Worm (Caenorhabditis elegans) whole organism, young adult: ENCODE measurements around the gene C14B1.12.

ENCODE experiments used
- B0019.2 ChIP-seq: fragments of 200-800 bp; sonication (Bioruptor generic); conservative IDR thresholded peaks from 2 replicates; pipeline ENCODE4 v1.3.6; 2022; ENCODE audit warnings: missing genetic modification reagents, missing genetic modification characterization, missing compliant biosample characterization
- B0035.1 ChIP-seq: sonication (generic microtip); optimal IDR thresholded peaks from 2 replicates; lab custom pipeline; 2016; ENCODE audit warnings: missing genetic modification characterization, mild to moderate bottlenecking, missing compliant biosample characterization, missing genotype, missing genetic modification reagents
- C06A6.2 ChIP-seq: fragments of 200-800 bp; sonication (Bioruptor generic); conservative IDR thresholded peaks from 2 replicates; pipeline ENCODE4 v1.3.6; 2022; ENCODE audit warnings: missing genetic modification characterization, missing compliant biosample characterization
- D2030.7 ChIP-seq: fragments of 200-800 bp; sonication (Bioruptor generic); IDR thresholded peaks from 2 replicates; pipeline ENCODE4 v1.3.6; 2022; ENCODE audit warnings: missing genetic modification reagents, missing genetic modification characterization, missing compliant biosample characterization
- F33H1.4 ChIP-seq: fragments of 200-800 bp; sonication (Bioruptor generic); IDR thresholded peaks from 2 replicates; pipeline ENCODE4 v1.3.6; 2022; ENCODE audit warnings: missing genetic modification reagents, missing genetic modification characterization, missing compliant biosample characterization
- F37B4.10 ChIP-seq: fragments of 200-800 bp; sonication (Bioruptor generic); IDR thresholded peaks from 2 replicates; pipeline ENCODE4 v1.3.6; 2022; ENCODE audit warnings: missing genetic modification characterization, missing compliant biosample characterization
- F39B2.1 ChIP-seq: fragments of 200-800 bp; sonication (Bioruptor generic); IDR thresholded peaks from 2 replicates; pipeline ENCODE4 v1.3.6; 2022; ENCODE audit warnings: missing genetic modification reagents, missing genetic modification characterization, missing compliant biosample characterization
- F52B5.7 ChIP-seq: sonication (generic microtip); optimal IDR thresholded peaks from 2 replicates; lab custom pipeline; 2016; ENCODE audit warnings: mild to moderate bottlenecking, missing genetic modification characterization, missing compliant biosample characterization
- F55B11.4 ChIP-seq: sonication (generic microtip); optimal IDR thresholded peaks from 2 replicates; lab custom pipeline; 2016; ENCODE audit warnings: missing compliant biosample characterization, missing genetic modification characterization, borderline replicate concordance; ENCODE audit not compliant: insufficient read depth
- K11D2.4 ChIP-seq: fragments of 200-800 bp; sonication (Bioruptor generic); IDR thresholded peaks from 2 replicates; pipeline ENCODE4 v1.3.6; 2022; ENCODE audit warnings: missing genetic modification reagents, missing genetic modification characterization, missing compliant biosample characterization
- K12H6.12 ChIP-seq: fragments of 200-800 bp; sonication (Bioruptor generic); optimal IDR thresholded peaks from 2 replicates; lab custom pipeline; 2018; ENCODE audit warnings: mild to moderate bottlenecking, missing genetic modification characterization, missing compliant biosample characterization
- Y53F4B.3 ChIP-seq: fragments of 200-800 bp; sonication (Bioruptor generic); IDR thresholded peaks from 2 replicates; pipeline ENCODE4 v1.3.6; 2022; ENCODE audit warnings: missing genetic modification reagents, missing genetic modification characterization, missing compliant biosample characterization
- Y79H2A.3 ChIP-seq: fragments of 200-800 bp; sonication (Bioruptor generic); conservative IDR thresholded peaks from 2 replicates; pipeline ENCODE4 v1.3.6; 2022; ENCODE audit warnings: missing genetic modification reagents, missing genetic modification characterization, missing compliant biosample characterization
- ama-1 ChIP-seq, 3 experiments: fragments of 150-350 bp in 1 of 3; sonication (generic microtip) in 2 of 3; optimal IDR thresholded peaks; 2 replicates each; lab custom pipeline; 2014 to 2018; ENCODE audit warnings: missing biosample characterization in 2 of 3, missing genetic modification characterization in 2 of 3, missing genetic modification reagents in 2 of 3
- attf-3 ChIP-seq: fragments of 200-800 bp; sonication (Bioruptor generic); conservative IDR thresholded peaks from 2 replicates; pipeline ENCODE4 v1.3.6; 2022; ENCODE audit warnings: missing genetic modification reagents, missing genetic modification characterization, missing compliant biosample characterization
- attf-5 ChIP-seq: fragments of 200-800 bp; sonication (Bioruptor generic); optimal IDR thresholded peaks from 2 replicates; lab custom pipeline; 2018; ENCODE audit warnings: mild to moderate bottlenecking, missing genetic modification characterization, missing compliant biosample characterization
- bed-2 ChIP-seq: fragments of 200-800 bp; sonication (Bioruptor generic); IDR thresholded peaks from 2 replicates; pipeline ENCODE4 v1.3.6; 2022; ENCODE audit warnings: missing genetic modification reagents, missing genetic modification characterization, missing compliant biosample characterization
- ccch-3 ChIP-seq: fragments of 200-800 bp; sonication (Bioruptor generic); optimal IDR thresholded peaks from 2 replicates; lab custom pipeline; 2018; ENCODE audit warnings: mild to moderate bottlenecking, missing genetic modification characterization, missing compliant biosample characterization
- cebp-1 ChIP-seq, 2 experiments: fragments of 200-800 bp in 1 of 2; sonication (Bioruptor generic) in 1 of 2; sonication (generic microtip) in 1 of 2; IDR thresholded peaks in 1 of 2; optimal IDR thresholded peaks in 1 of 2; 2 replicates each; pipeline versions ENCODE4 v1.3.6 to Lab custom; 2017 to 2022; ENCODE audit warnings: missing compliant biosample characterization in 2 of 2, missing genetic modification characterization in 2 of 2, mild to moderate bottlenecking in 1 of 2, missing genetic modification reagents in 1 of 2, moderate library complexity in 1 of 2
- ceh-27 ChIP-seq: fragments of 200-800 bp; sonication (Bioruptor generic); optimal IDR thresholded peaks from 2 replicates; lab custom pipeline; 2018; ENCODE audit warnings: mild to moderate bottlenecking, missing genetic modification characterization, moderate library complexity, missing compliant biosample characterization
- ceh-40 ChIP-seq: fragments of 200-800 bp; sonication (Bioruptor generic); IDR thresholded peaks from 2 replicates; pipeline ENCODE4 v1.3.6; 2022; ENCODE audit warnings: missing genetic modification characterization, missing compliant biosample characterization
- dox-1 ChIP-seq: fragments of 200-800 bp; sonication (Bioruptor generic); IDR thresholded peaks from 2 replicates; pipeline ENCODE4 v1.3.6; 2022; ENCODE audit warnings: missing genetic modification reagents, missing genetic modification characterization, missing compliant biosample characterization
- egl-44 ChIP-seq: fragments of 200-800 bp; sonication (Bioruptor generic); IDR thresholded peaks from 2 replicates; pipeline ENCODE4 v1.3.6; 2022; ENCODE audit warnings: missing genetic modification reagents, missing genetic modification characterization, missing compliant biosample characterization
- hlh-26 ChIP-seq: fragments of 200-800 bp; sonication (Bioruptor generic); conservative IDR thresholded peaks from 2 replicates; pipeline ENCODE4 v1.3.6; 2022; ENCODE audit warnings: missing genetic modification reagents, missing genetic modification characterization, missing compliant biosample characterization
- hmg-1.2 ChIP-seq: fragments of 200-800 bp; sonication (Bioruptor generic); IDR thresholded peaks from 2 replicates; pipeline ENCODE4 v1.3.6; 2022; ENCODE audit warnings: missing genetic modification reagents, missing genetic modification characterization, missing compliant biosample characterization
- let-607 ChIP-seq, 2 experiments: fragments of 200-800 bp in 1 of 2; sonication (Bioruptor generic) in 1 of 2; sonication (generic microtip) in 1 of 2; optimal IDR thresholded peaks; 2 replicates each; lab custom pipeline; 2016 to 2018; ENCODE audit warnings: mild to moderate bottlenecking in 2 of 2, missing compliant biosample characterization in 2 of 2, missing genetic modification characterization in 2 of 2, moderate library complexity in 2 of 2, missing genotype in 1 of 2
- lin-26 ChIP-seq: fragments of 200-800 bp; sonication (Bioruptor generic); IDR thresholded peaks from 2 replicates; pipeline ENCODE4 v1.3.6; 2022; ENCODE audit warnings: missing genetic modification reagents, missing genetic modification characterization, missing compliant biosample characterization
- lin-40 ChIP-seq: sonication (generic microtip); optimal IDR thresholded peaks from 2 replicates; lab custom pipeline; 2016; ENCODE audit warnings: missing genetic modification characterization, mild to moderate bottlenecking, missing compliant biosample characterization, missing genotype, missing genetic modification reagents
- lin-54 ChIP-seq: fragments of 200-800 bp; sonication (Bioruptor generic); optimal IDR thresholded peaks from 2 replicates; lab custom pipeline; 2018; ENCODE audit warnings: mild to moderate bottlenecking, missing genetic modification characterization, missing compliant biosample characterization
- lsl-1 ChIP-seq: fragments of 200-800 bp; sonication (Bioruptor generic); optimal IDR thresholded peaks from 2 replicates; lab custom pipeline; 2018; ENCODE audit warnings: mild to moderate bottlenecking, missing genetic modification characterization, moderate library complexity, missing compliant biosample characterization
- madf-8 ChIP-seq: fragments of 200-800 bp; sonication (Bioruptor generic); conservative IDR thresholded peaks from 2 replicates; pipeline ENCODE4 v1.3.6; 2022; ENCODE audit warnings: missing genetic modification reagents, missing genetic modification characterization, missing compliant biosample characterization
- mel-28 ChIP-seq: sonication (generic microtip); optimal IDR thresholded peaks from 2 replicates; lab custom pipeline; 2016; ENCODE audit warnings: borderline replicate concordance, mild to moderate bottlenecking, missing genetic modification characterization, missing compliant biosample characterization
- mes-4 ChIP-seq: sonication (generic microtip); optimal IDR thresholded peaks from 2 replicates; lab custom pipeline; 2016; ENCODE audit warnings: missing genotype, missing genetic modification characterization, missing compliant biosample characterization
- nfya-2 ChIP-seq: fragments of 200-800 bp; sonication (Bioruptor generic); IDR thresholded peaks from 2 replicates; pipeline ENCODE4 v1.3.6; 2022; ENCODE audit warnings: missing genetic modification reagents, missing genetic modification characterization, missing compliant biosample characterization
- nfyb-1 ChIP-seq: fragments of 200-800 bp; sonication (Bioruptor generic); IDR thresholded peaks from 2 replicates; pipeline ENCODE4 v1.3.6; 2022; ENCODE audit warnings: missing genetic modification reagents, missing genetic modification characterization, missing compliant biosample characterization
- nhr-179 ChIP-seq: sonication (generic microtip); optimal IDR thresholded peaks from 2 replicates; lab custom pipeline; 2016; ENCODE audit warnings: mild to moderate bottlenecking, missing genetic modification characterization, missing compliant biosample characterization
- rcor-1 ChIP-seq: fragments of 200-800 bp; sonication (Bioruptor generic); IDR thresholded peaks from 2 replicates; pipeline ENCODE4 v1.3.6; 2022; ENCODE audit warnings: missing genetic modification reagents, missing genetic modification characterization, missing compliant biosample characterization
- snpc-3.4 ChIP-seq: sonication (generic microtip); optimal IDR thresholded peaks from 2 replicates; lab custom pipeline; 2017; ENCODE audit warnings: missing genetic modification characterization, mild to moderate bottlenecking, missing compliant biosample characterization, antibody characterized with exemption, moderate library complexity, missing genotype, missing genetic modification reagents
- tbx-9 ChIP-seq: sonication (generic microtip); optimal IDR thresholded peaks from 2 replicates; lab custom pipeline; 2016; ENCODE audit warnings: borderline replicate concordance, missing genetic modification characterization, inconsistent platforms, missing compliant biosample characterization
- zfh-2 ChIP-seq: fragments of 200-800 bp; sonication (Bioruptor generic); conservative IDR thresholded peaks from 2 replicates; pipeline ENCODE4 v1.3.6; 2022; ENCODE audit warnings: missing genetic modification reagents, missing genetic modification characterization, missing compliant biosample characterization
- zim-3 ChIP-seq: sonication (generic microtip); optimal IDR thresholded peaks from 2 replicates; lab custom pipeline; 2017; ENCODE audit warnings: mild to moderate bottlenecking, missing genetic modification characterization, moderate library complexity, missing compliant biosample characterization

C14B1.12 gene

ce11 chrIII:3709030-3709429 is 15.8 kb downstream of the C14B1.12 start, which contains the start of gene alkb-8:
Gene alkb-8, plus strand, starts transcription at chrIII:3709330.
- 0 out of 2 replicates have a peak, but pooled peaks have one; percentile 13 for TF ChIP-seq D2030.7 (GFP tag; lab: Robert Waterston, UW)
- TF ChIP-seq nfyb-1: no peak

DNA sequence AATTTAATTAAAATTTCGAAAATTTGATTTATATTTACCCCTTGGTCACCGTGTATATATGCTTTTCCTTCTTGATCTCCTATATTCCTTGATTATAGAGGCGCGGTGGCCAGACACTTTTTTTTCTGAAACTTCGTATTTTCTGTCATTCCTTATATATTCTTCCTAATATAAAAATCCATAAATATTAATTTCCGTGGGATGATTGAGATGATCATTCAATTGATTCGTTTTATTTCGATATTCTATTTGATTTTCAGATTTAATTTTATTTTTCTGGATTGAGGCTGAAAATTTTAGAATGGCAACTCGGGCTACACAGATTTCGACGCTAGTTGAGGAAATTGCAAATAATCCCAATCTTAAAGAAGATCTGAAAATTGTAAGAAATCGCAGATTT is 18.2 kb downstream of the C14B1.12 start, which contains the start of gene dph-1:
dph-1 (plus strand) TSS at position 301 of the 400 bp plus-strand sequence.
- TF ChIP-seq Y79H2A.3 (GFP tag; lab: Robert Waterston, UW): no peak
- TF ChIP-seq lin-26: no peak
- no peak for TF ChIP-seq B0019.2 (GFP tag; lab: Robert Waterston, UW)
- no peak for TF ChIP-seq egl-44 (GFP tag; lab: Robert Waterston, UW)
- no peak for TF ChIP-seq let-607 (tag; optimal IDR thresholded peaks at IDR 0.05; lab: Kevin White, UChicago)

ce11 chrIII:3704967-3705366 is 19.8 kb downstream of the C14B1.12 start, which contains the start of gene wdr-5.1:
Gene wdr-5.1, plus strand, starts transcription at chrIII:3705285.
- TF ChIP-seq C06A6.2 (GFP tag; lab: Robert Waterston, UW) (no peak), cebp-1 (GFP tag; IDR thresholded peaks at IDR 0.05; lab: Robert Waterston, UW) (no peak), cebp-1 (tag; optimal IDR thresholded peaks at IDR 0.05; lab: Kevin White, UChicago) (peak; percentile 50), ceh-27 (GFP tag; lab: Kevin White, UChicago) (no peak), let-607 (tag; optimal IDR thresholded peaks at IDR 0.05; lab: Kevin White, UChicago) (peak in 1 of 2 experiments; percentile 7), snpc-3.4 (tag; lab: Kevin White, UChicago) (peak; percentile 26), F33H1.4 (GFP tag; lab: Robert Waterston, UW) (peak; percentile 15; the same call in 1 of the 2 replicates), ama-1 (optimal IDR thresholded peaks at IDR 0.05; lab: Kevin White, UChicago) (peak; percentile 45), ama-1 (GFP tag; optimal IDR thresholded peaks at IDR 0.05; lab: Kevin White, UChicago) (no peak), lin-54 (GFP tag; lab: Kevin White, UChicago) (no peak)

- TF ChIP-seq nfya-2 (no peak), tbx-9 (tag; lab: Kevin White, UChicago) (no peak), lin-40 (tag; lab: Kevin White, UChicago) (peak; percentile 12), lsl-1 (no peak), F37B4.10 (GFP tag; lab: Robert Waterston, UW) (no peak), F52B5.7 (no peak), lin-54 (GFP tag; lab: Kevin White, UChicago) (no peak), nfyb-1 (no peak), zim-3 (tag; lab: Kevin White, UChicago) (no peak), attf-5 (GFP tag; lab: Kevin White, UChicago) (peak; percentile 80), F33H1.4 (GFP tag; lab: Robert Waterston, UW) (no peak), bed-2 (GFP tag; lab: Robert Waterston, UW) (no peak), mel-28 (tag; lab: Kevin White, UChicago) (no peak), K12H6.12 (tag; lab: Kevin White, UChicago) (no peak), dox-1 (no peak), nhr-179 (no peak), F55B11.4 (tag; lab: Kevin White, UChicago) (no peak), Y79H2A.3 (GFP tag; lab: Robert Waterston, UW) (no peak), zfh-2 (GFP tag; lab: Robert Waterston, UW) (no peak), K11D2.4 (GFP tag; lab: Robert Waterston, UW) (no peak), ceh-40 (no peak), ccch-3 (GFP tag; lab: Kevin White, UChicago) (no peak), madf-8 (GFP tag; lab: Robert Waterston, UW) (no peak), hlh-26 (no peak), mes-4 (tag; lab: Kevin White, UChicago) (no peak), Y53F4B.3 (GFP tag; lab: Robert Waterston, UW) (no peak), B0035.1 (tag; lab: Kevin White, UChicago) (no peak), F39B2.1 (GFP tag; lab: Robert Waterston, UW) (no peak), attf-3 (GFP tag; lab: Robert Waterston, UW) (no peak), rcor-1 (no peak), hmg-1.2 (peak; percentile 28; the same call in 1 of the 2 replicates)
These were observed 21.4 kb downstream of the C14B1.12 start, which contains the start of gene C14B1.3 for ce11 chrIII:3703397-3703796. Gene C14B1.3, plus strand, starts transcription at chrIII:3703564.
